Fruit fly (Drosophila melanogaster): ENCODE measurements around the gene MED30.

DNA sequence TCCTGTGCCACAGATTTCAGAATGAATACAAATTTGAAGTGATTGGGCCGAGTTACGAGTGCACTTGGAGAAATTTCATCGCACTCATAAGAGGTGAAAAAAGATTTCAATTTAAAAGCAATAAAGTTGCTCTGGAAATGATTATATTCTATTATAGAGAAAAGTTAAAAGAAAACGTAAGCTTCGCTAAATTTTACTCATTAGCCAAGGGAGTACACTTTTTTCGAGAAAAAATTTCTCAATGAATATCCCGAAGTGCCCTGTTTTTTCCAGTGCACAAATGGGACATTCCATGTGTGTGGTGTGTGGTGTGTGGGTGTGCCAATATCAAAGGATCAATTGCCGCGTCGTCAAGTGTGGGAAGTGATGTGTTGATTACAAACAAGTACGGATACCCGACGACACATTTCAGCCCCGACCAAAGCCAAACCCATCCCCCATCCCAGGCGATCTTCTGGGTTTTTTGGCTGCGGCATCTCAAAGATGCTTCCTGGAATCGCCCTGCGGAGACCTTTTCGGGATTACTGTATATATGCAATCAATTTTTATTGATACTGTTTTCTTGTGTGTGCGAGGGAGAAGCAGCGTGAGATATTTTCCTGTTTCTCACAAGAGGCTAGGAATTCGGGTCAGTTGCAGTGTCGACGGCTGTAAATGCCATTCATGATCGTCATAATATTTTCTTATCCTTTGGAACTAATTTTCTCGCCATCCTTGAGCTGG is 40.1 kb downstream of the MED30 start:
- no peak for TF ChIP-seq CG8478 (optimal IDR thresholded peaks at IDR 0.05)
- no peak for TF ChIP-seq CTCF (optimal IDR thresholded peaks at IDR 0.05)
